Worm (Caenorhabditis elegans) whole organism, early embryonic: ENCODE data around the gene acs-1.

ENCODE experiments used
- B0310.2 ChIP-seq: sonication (generic microtip); optimal IDR thresholded peaks from 2 replicates; lab custom pipeline; 2016; ENCODE audit warnings: mild to moderate bottlenecking, missing genetic modification characterization, missing compliant biosample characterization
- F13C5.2 ChIP-seq: sonication (generic microtip); optimal IDR thresholded peaks from 2 replicates; lab custom pipeline; 2017; ENCODE audit warnings: mild to moderate bottlenecking, missing genetic modification characterization, inconsistent platforms, missing compliant biosample characterization
- aly-1 ChIP-seq: sonication (generic microtip); optimal IDR thresholded peaks from 2 replicates; lab custom pipeline; 2016; ENCODE audit warnings: missing genetic modification characterization, missing compliant biosample characterization
- ama-1 ChIP-seq: fragments of 150-350 bp; optimal IDR thresholded peaks from 2 replicates; lab custom pipeline; 2014
- ceh-13 ChIP-seq: fragments of 200-800 bp; sonication (Bioruptor generic); optimal IDR thresholded peaks from 2 replicates; lab custom pipeline; 2018; ENCODE audit warnings: mild to moderate bottlenecking, missing genetic modification characterization, missing compliant biosample characterization
- ceh-36 ChIP-seq: sonication (generic microtip); optimal IDR thresholded peaks from 2 replicates; lab custom pipeline; 2016; ENCODE audit warnings: missing genetic modification characterization, inconsistent platforms, missing compliant biosample characterization
- ets-7 ChIP-seq: sonication (generic microtip); optimal IDR thresholded peaks from 2 replicates; lab custom pipeline; 2016; ENCODE audit warnings: missing genotype, missing genetic modification characterization, missing compliant biosample characterization
- flt-1 ChIP-seq: fragments of 200-800 bp; sonication (Bioruptor generic); IDR thresholded peaks from 2 replicates; pipeline ENCODE4 v1.3.6; 2022; ENCODE audit warnings: missing genetic modification characterization, missing compliant biosample characterization
- hmbx-1 ChIP-seq: sonication (generic microtip); optimal IDR thresholded peaks from 2 replicates; lab custom pipeline; 2016; ENCODE audit warnings: mild to moderate bottlenecking, missing genetic modification characterization, missing compliant biosample characterization
- hmg-4 ChIP-seq: fragments of 200-800 bp; sonication (Bioruptor generic); optimal IDR thresholded peaks from 2 replicates; lab custom pipeline; 2018; ENCODE audit warnings: mild to moderate bottlenecking, missing genetic modification characterization, missing compliant biosample characterization
- hnd-1 ChIP-seq: sonication (generic microtip); optimal IDR thresholded peaks from 2 replicates; lab custom pipeline; 2016; ENCODE audit warnings: missing genetic modification characterization, missing compliant biosample characterization
- pes-1 ChIP-seq: fragments of 200-800 bp; sonication (Bioruptor generic); IDR thresholded peaks from 2 replicates; pipeline ENCODE4 v1.3.6; 2022; ENCODE audit warnings: missing genetic modification reagents, missing genetic modification characterization, missing compliant biosample characterization
- scrt-1 ChIP-seq: fragments of 200-800 bp; sonication (Bioruptor generic); IDR thresholded peaks from 2 replicates; pipeline ENCODE4 v1.3.6; 2022; ENCODE audit warnings: missing genetic modification characterization, missing compliant biosample characterization
- sea-1 ChIP-seq: fragments of 200-800 bp; sonication (Bioruptor generic); conservative IDR thresholded peaks from 2 replicates; pipeline ENCODE4 v1.3.6; 2022; ENCODE audit warnings: missing genetic modification characterization, missing compliant biosample characterization
- tbx-11 ChIP-seq: fragments of 200-800 bp; sonication (Bioruptor generic); IDR thresholded peaks from 2 replicates; pipeline ENCODE4 v1.3.6; 2022; ENCODE audit warnings: missing genetic modification characterization, missing compliant biosample characterization
- tbx-37 ChIP-seq: fragments of 200-800 bp; sonication (Bioruptor generic); conservative IDR thresholded peaks from 2 replicates; pipeline ENCODE4 v1.3.6; 2022; ENCODE audit warnings: missing genetic modification reagents, missing genetic modification characterization, missing compliant biosample characterization
- tra-4 ChIP-seq: sonication (generic microtip); optimal IDR thresholded peaks from 2 replicates; lab custom pipeline; 2017; ENCODE audit warnings: missing genetic modification characterization, missing compliant biosample characterization

The acs-1 gene

DNA sequence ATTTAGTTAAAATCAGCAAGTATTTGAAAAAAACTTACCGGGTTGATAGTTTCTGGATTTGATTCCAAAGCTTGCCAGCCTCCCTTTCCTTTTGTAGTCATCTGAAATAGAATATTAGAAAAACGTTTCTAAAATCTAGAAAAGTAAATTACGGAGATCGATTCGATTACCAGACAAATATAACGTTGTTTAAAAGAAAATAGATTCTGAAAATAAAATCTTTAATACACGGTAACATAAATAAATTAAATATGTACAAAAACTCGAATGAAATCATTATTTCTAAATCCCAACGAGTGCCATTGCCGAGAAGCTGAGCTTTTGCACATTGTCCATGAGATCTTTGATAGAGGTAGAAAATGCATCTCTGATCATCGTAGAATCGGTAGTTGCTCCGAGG is 16.1 kb upstream of the acs-1 start, which contains the start of gene ubh-3:
Gene ubh-3, minus strand, starts transcription at position 101 of the 400 bp plus-strand sequence.
- TF ChIP-seq ets-7 (tag; lab: Kevin White, UChicago) (no peak), B0310.2 (tag; lab: Kevin White, UChicago) (no peak), hmbx-1 (tag; lab: Kevin White, UChicago) (no peak), tra-4 (tag; lab: Kevin White, UChicago) (no peak), F13C5.2 (tag; lab: Kevin White, UChicago) (no peak), hnd-1 (no peak), tbx-37 (GFP tag; lab: Robert Waterston, UW) (no peak), pes-1 (no peak), sea-1 (GFP tag; lab: Robert Waterston, UW) (no peak), scrt-1 (GFP tag; lab: Robert Waterston, UW) (no peak), tbx-11 (no peak), ceh-36 (tag; lab: Kevin White, UChicago) (no peak), ceh-13 (GFP tag; lab: Kevin White, UChicago) (no peak)

DNA sequence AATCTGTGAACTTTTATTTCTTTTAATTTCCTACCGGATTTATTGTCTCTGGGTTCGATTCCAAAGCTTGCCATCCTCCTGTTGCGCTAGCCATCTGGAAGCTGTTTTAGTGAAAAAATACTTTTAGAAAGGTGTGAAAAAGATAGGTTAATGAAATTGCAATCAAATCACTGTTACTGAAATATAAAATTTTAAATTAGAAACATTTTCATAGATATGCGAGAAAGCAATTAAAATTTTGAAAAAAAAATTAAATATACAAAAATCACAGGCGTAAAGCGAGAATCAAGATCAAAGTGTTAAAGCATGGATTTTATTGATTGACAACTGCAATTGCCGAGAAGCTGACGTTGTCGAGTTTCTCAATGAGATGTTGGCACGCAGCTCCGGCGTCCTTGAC is 15.1 kb upstream of the acs-1 start, which contains the start of gene ubh-2:
Gene ubh-2, minus strand, starts transcription at position 101 of the 400 bp plus-strand sequence.
- TF ChIP-seq hnd-1 (no peak), ceh-36 (tag; lab: Kevin White, UChicago) (no peak), ets-7 (tag; lab: Kevin White, UChicago) (no peak), B0310.2 (tag; lab: Kevin White, UChicago) (no peak), aly-1 (tag; lab: Kevin White, UChicago) (no peak), ceh-13 (GFP tag; lab: Kevin White, UChicago) (no peak), ama-1 (no peak), scrt-1 (GFP tag; lab: Robert Waterston, UW) (no peak), pes-1 (no peak), F13C5.2 (tag; lab: Kevin White, UChicago) (no peak), hmg-4 (no peak), tra-4 (tag; lab: Kevin White, UChicago) (no peak), tbx-37 (GFP tag; lab: Robert Waterston, UW) (no peak), tbx-11 (no peak), flt-1 (GFP tag; lab: Robert Waterston, UW) (no peak), hmbx-1 (tag; lab: Kevin White, UChicago) (no peak), sea-1 (GFP tag; lab: Robert Waterston, UW) (no peak)

DNA sequence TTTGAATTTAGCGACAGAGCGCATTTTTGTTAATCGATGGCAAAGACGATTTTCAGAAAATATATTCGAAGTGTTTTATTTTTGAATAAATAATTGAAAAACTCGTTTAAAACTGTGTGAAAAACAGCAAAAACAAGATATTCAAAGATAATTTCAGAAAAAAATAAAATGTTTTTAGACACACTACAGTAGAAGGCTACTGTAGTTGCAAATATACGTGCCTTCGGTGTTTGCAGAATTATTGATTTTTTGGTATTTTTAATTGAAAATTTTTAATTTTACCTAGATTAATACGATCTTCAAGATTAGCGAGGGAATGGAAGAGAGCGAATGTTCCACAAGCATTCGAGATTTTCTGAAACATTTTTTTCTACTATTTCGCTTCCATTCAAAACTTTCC is 14.2 kb upstream of the acs-1 start:
- TF ChIP-seq F13C5.2 (tag; lab: Kevin White, UChicago) (no peak), sea-1 (GFP tag; lab: Robert Waterston, UW) (no peak), ceh-36 (tag; lab: Kevin White, UChicago) (no peak), hnd-1 (no peak), pes-1 (no peak), tra-4 (tag; lab: Kevin White, UChicago) (no peak), ceh-13 (GFP tag; lab: Kevin White, UChicago) (no peak), scrt-1 (GFP tag; lab: Robert Waterston, UW) (no peak), B0310.2 (tag; lab: Kevin White, UChicago) (no peak), ets-7 (tag; lab: Kevin White, UChicago) (no peak), tbx-11 (no peak)

- TF ChIP-seq F13C5.2 (tag; lab: Kevin White, UChicago), result no peak
- no peak for TF ChIP-seq tbx-37 (GFP tag; lab: Robert Waterston, UW)
- TF ChIP-seq flt-1 (GFP tag; lab: Robert Waterston, UW), result no peak
- no peak for TF ChIP-seq tra-4 (tag; lab: Kevin White, UChicago)
Measured at ce11 chrV:6511121-6511520, 13.7 kb upstream of the acs-1 start, which contains the start of gene ubh-1. Gene ubh-1, minus strand, starts transcription at chrV:6511409.

DNA sequence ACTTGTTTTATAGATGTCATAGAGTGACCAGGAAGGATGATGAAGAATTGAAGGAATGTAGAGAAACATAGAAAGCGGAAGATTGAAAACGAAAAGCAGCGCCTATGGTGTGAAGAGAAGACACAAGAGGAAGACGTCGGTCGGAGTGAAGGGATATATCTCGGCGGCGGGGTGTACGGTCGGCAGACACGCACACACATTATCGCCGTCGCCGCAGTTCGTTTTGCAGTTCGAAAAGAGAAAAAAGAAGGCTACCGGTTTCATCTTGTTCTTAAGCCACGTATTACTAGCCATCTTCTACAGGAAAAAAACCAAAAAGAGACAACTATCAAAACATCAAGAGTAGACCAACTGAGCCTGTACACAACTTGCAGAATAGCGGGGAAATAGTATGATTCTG is 11.4 kb upstream of the acs-1 start:
- 0 out of 2 replicates have a peak, but pooled peaks have one; percentile 44 for TF ChIP-seq pes-1
- peak; percentile 27 for TF ChIP-seq hmg-4
- no peak for TF ChIP-seq ceh-36 (tag; lab: Kevin White, UChicago)
- TF ChIP-seq hmbx-1 (tag; lab: Kevin White, UChicago), result no peak

DNA sequence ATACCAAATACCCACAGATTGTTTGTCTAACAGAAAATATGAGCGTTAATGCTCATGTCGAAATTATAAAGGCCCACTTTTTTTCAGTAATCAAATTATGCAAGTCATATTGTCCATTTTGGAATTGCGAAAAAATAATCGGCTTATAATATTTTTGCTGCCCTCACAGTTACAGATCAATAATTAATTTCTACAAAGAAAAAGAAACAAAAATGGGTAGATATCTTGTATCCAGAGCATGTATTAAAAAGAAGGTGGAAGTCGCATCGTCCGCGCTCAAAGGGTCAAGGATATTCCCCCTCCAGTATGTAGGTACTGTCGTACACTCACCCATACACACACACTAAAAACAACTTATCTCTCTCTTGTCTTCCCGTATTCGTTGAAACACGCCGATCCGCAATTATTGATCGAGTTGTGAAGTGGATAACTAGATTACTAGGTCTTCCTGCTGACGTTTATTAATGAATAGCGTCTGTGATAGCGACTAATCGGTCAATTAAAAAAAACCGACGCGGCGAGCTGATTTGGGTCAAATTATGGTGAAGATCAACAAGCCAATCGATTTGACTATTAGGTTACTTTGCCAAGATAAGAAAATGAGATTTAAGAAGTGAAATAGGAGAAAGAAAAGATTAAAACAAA is 10.9 kb upstream of the acs-1 start:
- TF ChIP-seq ceh-36 (tag; lab: Kevin White, UChicago) (no peak), hmg-4 (no peak), F13C5.2 (tag; lab: Kevin White, UChicago) (no peak), B0310.2 (tag; lab: Kevin White, UChicago) (no peak), ets-7 (tag; lab: Kevin White, UChicago) (no peak), pes-1 (no peak), hmbx-1 (tag; lab: Kevin White, UChicago) (no peak), hnd-1 (no peak), tbx-11 (no peak), aly-1 (tag; lab: Kevin White, UChicago) (no peak), ceh-13 (GFP tag; lab: Kevin White, UChicago) (no peak)

DNA sequence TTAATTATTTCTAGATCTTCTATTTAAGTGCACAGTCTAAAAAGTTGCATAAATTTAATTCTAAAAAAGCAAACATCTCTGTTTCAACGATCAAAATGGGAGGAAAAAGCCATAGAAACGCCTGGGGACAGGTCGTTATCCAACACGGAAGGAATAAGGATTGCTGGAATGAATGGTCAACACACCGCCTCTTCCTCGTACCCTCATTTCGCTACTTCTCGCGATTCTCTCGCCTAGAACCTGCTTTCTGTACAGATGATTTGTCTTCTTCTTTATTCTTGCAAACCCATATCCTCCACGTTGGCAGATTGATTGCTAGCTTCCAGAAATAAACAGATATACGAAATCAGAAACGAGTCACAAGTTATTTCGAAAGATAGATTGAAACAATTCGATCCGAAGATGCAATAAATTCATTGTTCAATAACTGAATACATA is 9.9 kb upstream of the acs-1 start, which contains the start of gene dpy-11:
Gene dpy-11, minus strand, starts transcription at position 354 of the 438 bp plus-strand sequence.
- TF ChIP-seq hnd-1 (no peak), sea-1 (GFP tag; lab: Robert Waterston, UW) (no peak), pes-1 (no peak), F13C5.2 (tag; lab: Kevin White, UChicago) (no peak), tra-4 (tag; lab: Kevin White, UChicago) (no peak), hmg-4 (no peak), tbx-11 (no peak), ceh-36 (tag; lab: Kevin White, UChicago) (no peak), ceh-13 (GFP tag; lab: Kevin White, UChicago) (no peak), ama-1 (no peak), aly-1 (tag; lab: Kevin White, UChicago) (no peak), flt-1 (GFP tag; lab: Robert Waterston, UW) (no peak), scrt-1 (GFP tag; lab: Robert Waterston, UW) (no peak), B0310.2 (tag; lab: Kevin White, UChicago) (no peak), hmbx-1 (tag; lab: Kevin White, UChicago) (no peak), ets-7 (tag; lab: Kevin White, UChicago) (no peak), tbx-37 (GFP tag; lab: Robert Waterston, UW) (no peak)
